Fruit fly (Drosophila melanogaster): Measurements from ENCODE around the gene ttk.

Gene ttk

dm6 chr3R:31744044-31744652 is 30.5 kb downstream of the ttk start, which contains the start of gene CG1896 (continued):
- TF ChIP-seq corto (GFP tag; optimal IDR thresholded peaks at IDR 0.05) = no peak
- no peak for TF ChIP-seq z (GFP tag; IDR thresholded peaks at IDR 0.05)
- no peak for TF ChIP-seq CG1647 (GFP tag; optimal IDR thresholded peaks at IDR 0.05)
- TF ChIP-seq Hsf (GFP tag; optimal IDR thresholded peaks at IDR 0.05) = no peak
- peak; percentile 30 for TF ChIP-seq Max (GFP tag; optimal IDR thresholded peaks at IDR 0.05)
- TF ChIP-seq Fer2 (tag; optimal IDR thresholded peaks at IDR 0.05) = no peak
- peak; percentile 11 for TF ChIP-seq cwo (GFP tag; optimal IDR thresholded peaks at IDR 0.05)
- TF ChIP-seq dan (GFP tag; IDR thresholded peaks at IDR 0.05) = no peak
- TF ChIP-seq nmo (GFP tag; optimal IDR thresholded peaks at IDR 0.05) = peak; percentile 38
- no peak for TF ChIP-seq pum (GFP tag; optimal IDR thresholded peaks at IDR 0.05)
- TF ChIP-seq org-1 (GFP tag; optimal IDR thresholded peaks at IDR 0.05) = no peak
- no peak for TF ChIP-seq YL-1 (GFP tag; optimal IDR thresholded peaks at IDR 0.05)
- peak; percentile 1 for TF ChIP-seq CG6654 (GFP tag; optimal IDR thresholded peaks at IDR 0.05)
- no peak for TF ChIP-seq Hmx (GFP tag; optimal IDR thresholded peaks at IDR 0.05)
- TF ChIP-seq Asciz (GFP tag; optimal IDR thresholded peaks at IDR 0.05) = no peak
- TF ChIP-seq CG1529 (GFP tag; optimal IDR thresholded peaks at IDR 0.05) = no peak
- TF ChIP-seq klu (GFP tag; IDR thresholded peaks at IDR 0.05) = no peak
- TF ChIP-seq CG5180 (GFP tag; optimal IDR thresholded peaks at IDR 0.05) = no peak
- TF ChIP-seq Sox100B (GFP tag; optimal IDR thresholded peaks at IDR 0.05) = no peak
- TF ChIP-seq jumu (GFP tag; optimal IDR thresholded peaks at IDR 0.05) = no peak
- TF ChIP-seq CG7928 (GFP tag; optimal IDR thresholded peaks at IDR 0.05) = no peak
- TF ChIP-seq CG10366 (GFP tag; IDR thresholded peaks at IDR 0.05) = peak; percentile 54
- TF ChIP-seq Dip3 (GFP tag; optimal IDR thresholded peaks at IDR 0.05) = peak; percentile 28
- no peak for TF ChIP-seq CG10321 (GFP tag; IDR thresholded peaks at IDR 0.05)
- no peak for TF ChIP-seq Trl (optimal IDR thresholded peaks at IDR 0.05)
- TF ChIP-seq Trl (GFP tag; optimal IDR thresholded peaks at IDR 0.05) = no peak
- TF ChIP-seq TFAM (GFP tag; optimal IDR thresholded peaks at IDR 0.05) = no peak
- peak; percentile 13 for TF ChIP-seq Hmr (GFP tag; optimal IDR thresholded peaks at IDR 0.05)
- TF ChIP-seq zfh2 (GFP tag; optimal IDR thresholded peaks at IDR 0.05) = no peak
- peak; percentile 26 for TF ChIP-seq fd96Cb (tag; optimal IDR thresholded peaks at IDR 0.05)
- peak; percentile 36 for TF ChIP-seq PHDP (tag; optimal IDR thresholded peaks at IDR 0.05)
- TF ChIP-seq Hand (GFP tag; optimal IDR thresholded peaks at IDR 0.05) = no peak
- TF ChIP-seq CG14667 (GFP tag; IDR thresholded peaks at IDR 0.05) = no peak
- no peak for TF ChIP-seq Six4 (GFP tag; optimal IDR thresholded peaks at IDR 0.05)
- no peak for TF ChIP-seq CG8281 (tag; optimal IDR thresholded peaks at IDR 0.05)
- peak; percentile 50 for TF ChIP-seq CG2120 (GFP tag; optimal IDR thresholded peaks at IDR 0.05)
- no peak for TF ChIP-seq Blimp-1 (GFP tag; optimal IDR thresholded peaks at IDR 0.05)
- TF ChIP-seq CG10431 (GFP tag; optimal IDR thresholded peaks at IDR 0.05) = no peak
- no peak for TF ChIP-seq CkIIα-i1 (GFP tag; IDR thresholded peaks at IDR 0.05)
- TF ChIP-seq bab2 (GFP tag; optimal IDR thresholded peaks at IDR 0.05) = no peak
- no peak for TF ChIP-seq dm (GFP tag; optimal IDR thresholded peaks at IDR 0.05)
- TF ChIP-seq CG11504 (tag; optimal IDR thresholded peaks at IDR 0.05) = no peak
- no peak for TF ChIP-seq CG8089 (GFP tag; optimal IDR thresholded peaks at IDR 0.05)
- peak; percentile 19 for TF ChIP-seq D19B (GFP tag; optimal IDR thresholded peaks at IDR 0.05)
- peak; percentile 29; the same call in 1 of the 3 replicates for TF ChIP-seq tgo (GFP tag; IDR thresholded peaks at IDR 0.05)
- no peak for TF ChIP-seq CG8944 (GFP tag; optimal IDR thresholded peaks at IDR 0.05)
- TF ChIP-seq lab (GFP tag; optimal IDR thresholded peaks at IDR 0.05) = no peak
- TF ChIP-seq sqz (GFP tag; optimal IDR thresholded peaks at IDR 0.05) = no peak
- TF ChIP-seq ac (GFP tag; optimal IDR thresholded peaks at IDR 0.05) = no peak
- TF ChIP-seq CG17361 (GFP tag; IDR thresholded peaks at IDR 0.05) = peak; percentile 40; the same call in 1 of the 3 replicates
- TF ChIP-seq CG12942 (GFP tag; optimal IDR thresholded peaks at IDR 0.05) = no peak

All from whole organism, embryonic.